Worm (Caenorhabditis elegans) whole organism, L3 larva: Measurements from ENCODE around the gene srv-3.

ENCODE experiments used
- egl-27 ChIP-seq: sonication (generic microtip); optimal IDR thresholded peaks from 4 replicates; lab custom pipeline; 2017; ENCODE audit warnings: missing biosample characterization, missing genetic modification reagents, missing genetic modification characterization
- fkh-10 ChIP-seq: sonication (generic microtip); optimal IDR thresholded peaks from 2 replicates; lab custom pipeline; 2017; ENCODE audit warnings: missing biosample characterization, missing genetic modification reagents, missing genetic modification characterization
- lin-15B ChIP-seq: fragments of 150-350 bp; optimal IDR thresholded peaks from 2 replicates; lab custom pipeline; 2014; ENCODE audit warnings: missing biosample characterization, missing genetic modification characterization
- lin-39 ChIP-seq: fragments of 150-350 bp; optimal IDR thresholded peaks from 2 replicates; lab custom pipeline; 2018; ENCODE audit warnings: missing biosample characterization, missing genetic modification reagents, missing genetic modification characterization
- mdl-1 ChIP-seq: fragments of 150-350 bp; optimal IDR thresholded peaks from 2 replicates; lab custom pipeline; 2014; ENCODE audit warnings: missing biosample characterization, missing genetic modification characterization
- pqm-1 ChIP-seq: fragments of 150-350 bp; optimal IDR thresholded peaks from 2 replicates; lab custom pipeline; 2017; ENCODE audit warnings: missing biosample characterization, missing genetic modification characterization, inconsistent platforms
- skn-1 ChIP-seq: fragments of 150-350 bp; optimal IDR thresholded peaks from 2 replicates; lab custom pipeline; 2014; ENCODE audit warnings: missing biosample characterization, missing genetic modification characterization

ce11 chrV:19728731-19729130 is 20.0 kb upstream of the srv-3 start, which contains the start of gene Y116F11A.3:
- TF ChIP-seq skn-1 (tag; lab: Kevin White, UChicago) (no peak), fkh-10 (GFP tag; lab: Kevin White, UChicago) (no peak), mdl-1 (tag; lab: Kevin White, UChicago) (no peak), egl-27 (tag; lab: Kevin White, UChicago) (no peak), lin-15B (no peak), lin-39 (tag; lab: Kevin White, UChicago) (no peak), pqm-1 (tag; lab: Kevin White, UChicago) (no peak)
